Worm (Caenorhabditis elegans) whole organism, midembryonic: ENCODE data around the gene Y62H9A.3.

ENCODE experiments used
- T22C8.4 ChIP-seq: fragments of 200-800 bp; sonication (Bioruptor generic); IDR thresholded peaks from 2 replicates; pipeline ENCODE4 v1.3.6; 2022; ENCODE audit warnings: missing genetic modification characterization, missing compliant biosample characterization
- cog-1 ChIP-seq: sonication (generic microtip); optimal IDR thresholded peaks from 2 replicates; lab custom pipeline; 2016; ENCODE audit warnings: missing genetic modification characterization, missing compliant biosample characterization
- flt-1 ChIP-seq: fragments of 200-800 bp; sonication (Bioruptor generic); IDR thresholded peaks from 2 replicates; pipeline ENCODE4 v1.3.6; 2022; ENCODE audit warnings: missing genetic modification characterization, missing compliant biosample characterization
- klf-2 ChIP-seq: fragments of 200-800 bp; sonication (Bioruptor generic); conservative IDR thresholded peaks from 2 replicates; pipeline ENCODE4 v1.3.6; 2022; ENCODE audit warnings: missing genetic modification reagents, missing genetic modification characterization, missing compliant biosample characterization
- med-1 ChIP-seq: sonication (generic microtip); optimal IDR thresholded peaks from 2 replicates; lab custom pipeline; 2017; ENCODE audit warnings: missing genetic modification characterization, mild to moderate bottlenecking, missing compliant biosample characterization, antibody characterized with exemption, missing genetic modification reagents; ENCODE audit not compliant: insufficient read depth
- ref-1 ChIP-seq: fragments of 200-800 bp; sonication (Bioruptor generic); conservative IDR thresholded peaks from 2 replicates; pipeline ENCODE4 v1.3.6; 2022; ENCODE audit warnings: missing genetic modification reagents, missing genetic modification characterization, missing compliant biosample characterization
- tab-1 ChIP-seq: fragments of 200-800 bp; sonication (Bioruptor generic); IDR thresholded peaks from 2 replicates; pipeline ENCODE4 v1.3.6; 2022; ENCODE audit warnings: missing genetic modification characterization, missing compliant biosample characterization
- ztf-23 ChIP-seq: fragments of 200-800 bp; sonication (Bioruptor generic); IDR thresholded peaks from 2 replicates; pipeline ENCODE4 v1.3.6; 2022; ENCODE audit warnings: missing genetic modification reagents, missing genetic modification characterization, missing compliant biosample characterization

ce11 chrX:11837378-11837777 is 42.4 kb downstream of the Y62H9A.3 start, which contains the start of gene taf-7.1:
- TF ChIP-seq tab-1 (GFP tag; lab: Robert Waterston, UW), result no peak
- no peak for TF ChIP-seq flt-1 (GFP tag; lab: Robert Waterston, UW)
- TF ChIP-seq ztf-23 (GFP tag; lab: Robert Waterston, UW), result no peak
- no peak for TF ChIP-seq klf-2
- no peak for TF ChIP-seq med-1
- no peak for TF ChIP-seq cog-1 (tag; lab: Kevin White, UChicago)
- no peak for TF ChIP-seq T22C8.4 (GFP tag; lab: Robert Waterston, UW)
- no peak for TF ChIP-seq ref-1
